Fruit fly (Drosophila melanogaster) whole organism, embryonic: ENCODE data around the gene CG12206.

ENCODE experiments used
- Awh ChIP-seq: fragments of 200-800 bp; sonication (Bioruptor generic); IDR thresholded peaks from 2 replicates; pipeline ENCODE4, ENCODE4 v1.3.6; 2022; ENCODE audit warnings: missing biosample characterization, missing genetic modification characterization
- C15 ChIP-seq: fragments of 200-800 bp; sonication (Bioruptor generic); IDR thresholded peaks from 3 replicates; pipeline ENCODE4 v1.3.6; 2022; ENCODE audit warnings: missing biosample characterization, missing genetic modification characterization
- CG12104 ChIP-seq: fragments of 200-800 bp; sonication (Bioruptor generic); optimal IDR thresholded peaks from 3 replicates; lab custom pipeline; 2016; ENCODE audit warnings: missing biosample characterization, missing genetic modification characterization
- CG12155 ChIP-seq: fragments of 200-800 bp; sonication (Bioruptor generic); optimal IDR thresholded peaks from 3 replicates; lab custom pipeline; 2016; ENCODE audit warnings: missing biosample characterization, missing genetic modification characterization
- CG1603 ChIP-seq: fragments of 200-800 bp; sonication (Bioruptor generic); optimal IDR thresholded peaks from 2 replicates; lab custom pipeline; 2019; ENCODE audit warnings: missing biosample characterization, mild to moderate bottlenecking, missing genetic modification characterization, moderate library complexity
- CG18011 ChIP-seq: fragments of 200-800 bp; sonication (Bioruptor generic); optimal IDR thresholded peaks from 2 replicates; lab custom pipeline; 2017; ENCODE audit warnings: missing biosample characterization, missing genetic modification characterization, mild to moderate bottlenecking, moderate library complexity, missing genotype
- CG2116 ChIP-seq: fragments of 200-800 bp; sonication (Bioruptor generic); optimal IDR thresholded peaks from 3 replicates; lab custom pipeline; 2018; ENCODE audit warnings: missing biosample characterization, mild to moderate bottlenecking, missing genetic modification characterization
- CG30431 ChIP-seq: fragments of 200-800 bp; sonication (Bioruptor generic); optimal IDR thresholded peaks from 2 replicates; lab custom pipeline; 2017; ENCODE audit warnings: missing biosample characterization, missing genetic modification characterization
- CG31441 ChIP-seq: fragments of 200-800 bp; sonication (Bioruptor generic); IDR thresholded peaks from 2 replicates; pipeline ENCODE4 v1.3.6; 2022; ENCODE audit warnings: missing biosample characterization, missing genetic modification characterization
- CG6813 ChIP-seq: fragments of 200-800 bp; sonication (Bioruptor generic); optimal IDR thresholded peaks from 2 replicates; lab custom pipeline; 2017; ENCODE audit warnings: missing biosample characterization, missing genetic modification characterization, mild to moderate bottlenecking, moderate library complexity, missing genetic modification reagents
- CG7963 ChIP-seq: fragments of 200-800 bp; sonication (Bioruptor generic); IDR thresholded peaks from 3 replicates; pipeline ENCODE4 v1.3.6; 2022; ENCODE audit warnings: missing biosample characterization, missing genetic modification characterization; ENCODE audit not compliant: partially characterized antibody
- CG8089 ChIP-seq: fragments of 200-800 bp; sonication (Bioruptor generic); optimal IDR thresholded peaks from 3 replicates; lab custom pipeline; 2016; ENCODE audit warnings: missing biosample characterization, missing genetic modification characterization
- CG8944 ChIP-seq: fragments of 200-800 bp; sonication (Bioruptor generic); optimal IDR thresholded peaks from 3 replicates; lab custom pipeline; 2016; ENCODE audit warnings: missing biosample characterization, missing genetic modification characterization
- CG9876 ChIP-seq: fragments of 200-800 bp; sonication (Bioruptor generic); optimal IDR thresholded peaks from 2 replicates; lab custom pipeline; 2016; ENCODE audit warnings: missing biosample characterization, missing genetic modification characterization
- Chrac-16 ChIP-seq: fragments of 200-800 bp; sonication (Bioruptor generic); optimal IDR thresholded peaks from 3 replicates; lab custom pipeline; 2016; ENCODE audit warnings: missing biosample characterization, missing genetic modification characterization
- Dbx ChIP-seq: fragments of 200-800 bp; sonication (Bioruptor generic); IDR thresholded peaks from 3 replicates; pipeline ENCODE4 v1.3.6; 2022; ENCODE audit warnings: missing biosample characterization, missing genetic modification characterization
- Dek ChIP-seq: fragments of 200-800 bp; sonication (Bioruptor generic); optimal IDR thresholded peaks from 3 replicates; lab custom pipeline; 2019; ENCODE audit warnings: missing biosample characterization, mild to moderate bottlenecking, missing genetic modification characterization, moderate library complexity
- Dip2 ChIP-seq: fragments of 200-800 bp; sonication (Bioruptor generic); IDR thresholded peaks from 2 replicates; pipeline ENCODE4 v1.3.6; 2022; ENCODE audit warnings: missing biosample characterization, missing genetic modification characterization
- Dll ChIP-seq: fragments of 200-800 bp; sonication (Bioruptor generic); IDR thresholded peaks from 4 replicates; pipeline ENCODE4 v1.3.6; 2022; ENCODE audit warnings: missing biosample characterization, missing genetic modification characterization; ENCODE audit not compliant: partially characterized antibody
- Doc2 ChIP-seq: fragments of 200-800 bp; sonication (Bioruptor generic); IDR thresholded peaks from 2 replicates; pipeline ENCODE4 v1.3.6; 2022; ENCODE audit warnings: missing biosample characterization, missing genetic modification characterization
- HLH3B ChIP-seq: fragments of 200-800 bp; sonication (Bioruptor generic); IDR thresholded peaks from 2 replicates; pipeline ENCODE4 v1.3.6; 2022; ENCODE audit warnings: missing biosample characterization, missing genetic modification characterization
- HLH4C ChIP-seq: fragments of 200-800 bp; sonication (Bioruptor generic); IDR thresholded peaks from 3 replicates; pipeline ENCODE4 v1.3.6; 2022; ENCODE audit warnings: missing biosample characterization, missing genetic modification characterization; ENCODE audit not compliant: partially characterized antibody
- Kr ChIP-seq: fragments of 200-800 bp; sonication (Bioruptor generic); optimal IDR thresholded peaks from 2 replicates; lab custom pipeline; 2017; ENCODE audit warnings: missing biosample characterization, mild to moderate bottlenecking, missing genetic modification characterization
- Mad ChIP-seq: fragments of 200-800 bp; sonication (Bioruptor generic); optimal IDR thresholded peaks from 2 replicates; lab custom pipeline; 2016; ENCODE audit warnings: missing biosample characterization, missing genetic modification characterization
- NC2α ChIP-seq: fragments of 200-800 bp; sonication (Bioruptor generic); optimal IDR thresholded peaks from 2 replicates; lab custom pipeline; 2016; ENCODE audit warnings: missing biosample characterization, missing genetic modification characterization
- NfI ChIP-seq: fragments of 200-800 bp; sonication (Bioruptor generic); optimal IDR thresholded peaks from 3 replicates; lab custom pipeline; 2018; ENCODE audit warnings: missing biosample characterization, mild to moderate bottlenecking, missing genetic modification characterization, moderate library complexity
- Rx ChIP-seq: fragments of 200-800 bp; sonication (Bioruptor generic); IDR thresholded peaks from 2 replicates; pipeline ENCODE4 v1.3.6; 2022; ENCODE audit warnings: missing biosample characterization, missing genetic modification characterization
- Six4 ChIP-seq: fragments of 200-800 bp; sonication (Bioruptor generic); optimal IDR thresholded peaks from 2 replicates; lab custom pipeline; 2016; ENCODE audit warnings: missing biosample characterization, missing genetic modification characterization
- Sry-δ ChIP-seq: fragments of 200-800 bp; sonication (Bioruptor generic); optimal IDR thresholded peaks from 2 replicates; lab custom pipeline; 2016; ENCODE audit warnings: missing biosample characterization, missing genetic modification characterization
- ap ChIP-seq: fragments of 200-800 bp; sonication (Bioruptor generic); IDR thresholded peaks from 2 replicates; pipeline ENCODE4 v1.3.6; 2022; ENCODE audit warnings: missing biosample characterization, missing genetic modification characterization
- en ChIP-seq: fragments of 200-800 bp; sonication (Bioruptor generic); optimal IDR thresholded peaks from 2 replicates; lab custom pipeline; 2016; ENCODE audit warnings: missing biosample characterization, missing genetic modification characterization
- ftz-f1 ChIP-seq: fragments of 200-800 bp; sonication (Bioruptor generic); optimal IDR thresholded peaks from 2 replicates; lab custom pipeline; 2016; ENCODE audit warnings: missing biosample characterization, missing genetic modification characterization
- gcm2 ChIP-seq: fragments of 200-800 bp; sonication (Bioruptor generic); optimal IDR thresholded peaks from 2 replicates; lab custom pipeline; 2016; ENCODE audit warnings: missing biosample characterization, missing genetic modification characterization
- gsb-n ChIP-seq: fragments of 200-800 bp; sonication (Bioruptor generic); optimal IDR thresholded peaks from 3 replicates; lab custom pipeline; 2018; ENCODE audit warnings: missing biosample characterization, mild to moderate bottlenecking, missing genetic modification characterization
- hkb ChIP-seq, 2 experiments: fragments of 200-800 bp in 1 of 2; fragments of >200 bp in 1 of 2; sonication (Bioruptor generic) in 1 of 2; IDR thresholded peaks in 1 of 2; optimal IDR thresholded peaks in 1 of 2; 2 replicates each; pipeline versions ENCODE4 v1.3.6 to Lab custom; 2017 to 2022; ENCODE audit warnings: missing biosample characterization in 1 of 2, missing genetic modification characterization in 1 of 2
- lbe ChIP-seq: fragments of 200-800 bp; sonication (Bioruptor generic); optimal IDR thresholded peaks from 2 replicates; lab custom pipeline; 2016; ENCODE audit warnings: missing biosample characterization, mild to moderate bottlenecking, missing genetic modification characterization
- lmd ChIP-seq: fragments of 200-800 bp; sonication (Bioruptor generic); IDR thresholded peaks from 2 replicates; pipeline ENCODE4 v1.3.6; 2022; ENCODE audit warnings: missing biosample characterization, missing genetic modification characterization
- lola ChIP-seq, 3 experiments: fragments of >200 bp in 2 of 3; fragments of 200-800 bp in 1 of 3; sonication (Bioruptor generic) in 1 of 3; optimal IDR thresholded peaks; 2 replicates each; lab custom pipeline; 2017 to 2019; ENCODE audit warnings: missing biosample characterization in 3 of 3, missing genetic modification characterization in 3 of 3, mild to moderate bottlenecking in 1 of 3, moderate library complexity in 1 of 3
- nau ChIP-seq: fragments of 200-800 bp; sonication (Bioruptor generic); optimal IDR thresholded peaks from 3 replicates; lab custom pipeline; 2017; ENCODE audit warnings: missing biosample characterization, mild to moderate bottlenecking, missing genetic modification characterization, missing genetic modification reagents
- pho ChIP-seq: fragments of 200-800 bp; sonication (Bioruptor generic); optimal IDR thresholded peaks from 2 replicates; lab custom pipeline; 2016; ENCODE audit warnings: missing biosample characterization, missing genetic modification characterization
- salm ChIP-seq: fragments of 200-800 bp; sonication (Bioruptor generic); optimal IDR thresholded peaks from 2 replicates; lab custom pipeline; 2018; ENCODE audit warnings: missing biosample characterization, mild to moderate bottlenecking, missing genetic modification characterization
- seq ChIP-seq: fragments of 200-800 bp; sonication (Bioruptor generic); IDR thresholded peaks from 2 replicates; pipeline ENCODE4 v1.3.6; 2022; ENCODE audit warnings: missing biosample characterization, missing genetic modification characterization
- slbo ChIP-seq: fragments of 200-800 bp; sonication (Bioruptor generic); IDR thresholded peaks from 2 replicates; pipeline ENCODE4 v1.3.6; 2022; ENCODE audit warnings: missing biosample characterization, missing genetic modification characterization
- stc ChIP-seq: fragments of 200-800 bp; sonication (Bioruptor generic); IDR thresholded peaks from 2 replicates; pipeline ENCODE4 v1.3.6; 2022; ENCODE audit warnings: missing biosample characterization, missing genetic modification characterization
- tin ChIP-seq: fragments of 200-800 bp; sonication (Bioruptor generic); optimal IDR thresholded peaks from 3 replicates; lab custom pipeline; 2016; ENCODE audit warnings: missing biosample characterization, missing genetic modification characterization
- tll ChIP-seq, 2 experiments: fragments of 200-800 bp in 1 of 2; fragments of >200 bp in 1 of 2; sonication (Bioruptor generic) in 1 of 2; optimal IDR thresholded peaks; 2 replicates each; lab custom pipeline; 2017 to 2019; ENCODE audit warnings: missing biosample characterization in 2 of 2, missing genetic modification characterization in 2 of 2, mild to moderate bottlenecking in 1 of 2, moderate library complexity in 1 of 2
- twi ChIP-seq: fragments of 200-800 bp; optimal IDR thresholded peaks from 2 replicates; lab custom pipeline; 2019; ENCODE audit warnings: missing biosample characterization, mild to moderate bottlenecking, missing genetic modification characterization, moderate library complexity
- tx ChIP-seq: fragments of 200-800 bp; sonication (Bioruptor generic); optimal IDR thresholded peaks from 2 replicates; lab custom pipeline; 2016; ENCODE audit warnings: missing biosample characterization, missing genetic modification characterization

CG12206 gene

DNA sequence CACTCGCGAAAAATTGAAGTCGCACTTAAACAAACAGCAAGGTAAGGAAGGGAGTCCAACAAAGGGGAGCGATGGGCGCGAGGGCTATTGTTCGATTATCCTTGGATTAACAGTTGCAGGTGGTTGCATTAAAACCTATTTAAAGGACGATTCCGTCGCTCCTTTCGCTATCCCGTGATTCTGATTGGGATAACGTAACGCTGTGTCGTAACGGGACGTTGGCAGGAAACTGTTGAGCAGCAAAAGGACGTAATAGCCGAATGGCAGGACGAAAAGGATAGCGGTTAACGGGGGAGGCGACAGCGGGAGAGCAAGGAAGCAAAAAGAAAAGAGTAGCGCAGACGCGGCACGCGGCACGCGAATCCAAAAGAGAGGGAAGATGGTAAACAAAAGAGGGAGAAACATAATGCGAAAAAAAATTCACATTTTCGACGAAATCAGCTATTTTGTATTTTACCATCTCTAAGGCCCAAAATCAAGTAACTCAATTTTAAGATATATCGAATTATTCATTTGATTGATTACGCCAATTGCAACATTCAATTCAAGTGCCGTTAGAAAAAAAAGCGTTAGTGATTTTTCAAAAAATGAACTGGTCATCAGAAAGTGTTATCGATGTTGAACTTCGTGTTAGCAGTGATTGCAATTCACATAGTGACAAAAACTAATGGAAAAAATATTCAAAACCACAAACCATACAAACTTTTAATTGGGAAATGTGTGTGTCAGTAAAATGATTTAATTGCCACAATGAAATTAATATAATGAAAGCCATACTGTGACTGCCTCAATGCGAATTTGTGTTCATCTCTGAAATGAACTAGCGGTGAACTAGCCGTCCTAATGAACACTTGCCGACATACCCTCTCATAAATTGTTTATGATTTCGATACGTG is 8.0 kb upstream of the CG12206 start, which contains the start of the genes CG10804 and CG10802 (continued):
- peak; percentile 58 for TF ChIP-seq Dek (tag; lab: Kevin White, UChicago)
- peak; percentile 85 for TF ChIP-seq Sry-δ
- peak; percentile 81 for TF ChIP-seq tx (GFP tag; lab: Kevin White, UChicago)
- TF ChIP-seq twi (tag; lab: Kevin White, UChicago) = peak; percentile 38
- peak; percentile 86 for TF ChIP-seq CG31441
- peak; percentile 34 for TF ChIP-seq en (GFP tag; lab: Kevin White, UChicago)
- no peak for TF ChIP-seq ftz-f1
- peak; percentile 58 for TF ChIP-seq CG9876 (GFP tag; lab: Kevin White, UChicago)
- TF ChIP-seq Dll (GFP tag; lab: Robert Waterston, UW) = peak; percentile 81
- peak; percentile 26 for TF ChIP-seq gcm2
- TF ChIP-seq CG7963 (GFP tag; lab: Robert Waterston, UW) = 0 out of 3 replicates have a peak, but pooled peaks have one; percentile 38
- peak; percentile 45 for TF ChIP-seq lbe (GFP tag; lab: Kevin White, UChicago)
- TF ChIP-seq hkb (optimal IDR thresholded peaks at IDR 0.05; lab: Kevin White, UChicago) = no peak
- peak; percentile 49; the same call in 1 of the 2 replicates for TF ChIP-seq hkb (GFP tag; IDR thresholded peaks at IDR 0.05; lab: Robert Waterston, UW)
- TF ChIP-seq CG2116 (GFP tag; lab: Kevin White, UChicago) = peak; percentile 82
- TF ChIP-seq NfI = peak; percentile 65
- no peak for TF ChIP-seq Dip2
- peak; percentile 78 for TF ChIP-seq CG12155 (GFP tag; lab: Kevin White, UChicago)
- TF ChIP-seq CG30431 (GFP tag; lab: Kevin White, UChicago) = peak; percentile 32
- TF ChIP-seq CG12104 (GFP tag; lab: Kevin White, UChicago) = peak; percentile 37
- TF ChIP-seq seq (GFP tag; lab: Robert Waterston, UW) = peak; percentile 70
- peak; percentile 84 for TF ChIP-seq Chrac-16 (GFP tag; lab: Kevin White, UChicago)
- no peak for TF ChIP-seq salm (tag; lab: Kevin White, UChicago)
- peak; percentile 44 for TF ChIP-seq Six4 (GFP tag; lab: Kevin White, UChicago)
- no peak for TF ChIP-seq NC2α
- TF ChIP-seq lola (GFP tag; optimal IDR thresholded peaks at IDR 0.05; lab: Kevin White, UChicago) = peak in 1 of 3 experiments; percentile 61
- TF ChIP-seq gsb-n = no peak
- peak; percentile 67 for TF ChIP-seq pho (GFP tag; lab: Kevin White, UChicago)
- peak; percentile 73 for TF ChIP-seq tin (GFP tag; lab: Kevin White, UChicago)
- peak; percentile 80 for TF ChIP-seq lmd
- no peak for TF ChIP-seq CG6813 (GFP tag; lab: Kevin White, UChicago)
- no peak for TF ChIP-seq Kr (GFP tag; lab: Kevin White, UChicago)
- peak; percentile 75 for TF ChIP-seq HLH3B (GFP tag; lab: Robert Waterston, UW)
- TF ChIP-seq CG18011 (GFP tag; lab: Kevin White, UChicago) = peak; percentile 45
- peak; percentile 67 for TF ChIP-seq CG8089
- 0 out of 2 replicates have a peak, but pooled peaks have one; percentile 21 for TF ChIP-seq ap
- peak; percentile 73 for TF ChIP-seq HLH4C (GFP tag; lab: Robert Waterston, UW)
- TF ChIP-seq Awh (GFP tag; lab: Robert Waterston, UW) = no peak; the same call in 1 of the 2 replicates
- no peak for TF ChIP-seq C15 (GFP tag; lab: Robert Waterston, UW)
- peak; percentile 80 for TF ChIP-seq CG8944 (GFP tag; lab: Kevin White, UChicago)
- peak; percentile 69 for TF ChIP-seq Mad (GFP tag; lab: Kevin White, UChicago)
- peak; percentile 35 for TF ChIP-seq nau (GFP tag; lab: Kevin White, UChicago)
- TF ChIP-seq Doc2 = 0 out of 2 replicates have a peak, but pooled peaks have one; percentile 9
- peak in 1 of 2 experiments; percentile 42 for TF ChIP-seq tll (GFP tag; optimal IDR thresholded peaks at IDR 0.05; lab: Kevin White, UChicago)
- TF ChIP-seq Rx = peak; percentile 85
- TF ChIP-seq CG1603 (tag; lab: Kevin White, UChicago) = peak; percentile 77
- TF ChIP-seq slbo (GFP tag; lab: Robert Waterston, UW) = peak; percentile 90
- TF ChIP-seq Dbx (GFP tag; lab: Robert Waterston, UW) = peak; percentile 83
- peak; percentile 86 for TF ChIP-seq stc (GFP tag; lab: Robert Waterston, UW)
